Fruit fly (Drosophila melanogaster) whole organism, prepupa: ENCODE results near the gene CG14662.

Experiments
- CG6808 ChIP-seq: fragments of 200-800 bp; sonication (Bioruptor generic); optimal IDR thresholded peaks from 3 replicates; lab custom pipeline; 2017; ENCODE audit warnings: missing biosample characterization, missing genetic modification characterization, mild to moderate bottlenecking, moderate library complexity, missing genetic modification reagents
- Ets21C ChIP-seq: fragments of 200-800 bp; sonication (Bioruptor generic); optimal IDR thresholded peaks from 3 replicates; lab custom pipeline; 2016; ENCODE audit warnings: missing biosample characterization, missing genetic modification characterization
- lz ChIP-seq: fragments of 200-800 bp; sonication (Bioruptor generic); optimal IDR thresholded peaks from 3 replicates; lab custom pipeline; 2016; ENCODE audit warnings: missing biosample characterization, missing genetic modification characterization

DNA sequence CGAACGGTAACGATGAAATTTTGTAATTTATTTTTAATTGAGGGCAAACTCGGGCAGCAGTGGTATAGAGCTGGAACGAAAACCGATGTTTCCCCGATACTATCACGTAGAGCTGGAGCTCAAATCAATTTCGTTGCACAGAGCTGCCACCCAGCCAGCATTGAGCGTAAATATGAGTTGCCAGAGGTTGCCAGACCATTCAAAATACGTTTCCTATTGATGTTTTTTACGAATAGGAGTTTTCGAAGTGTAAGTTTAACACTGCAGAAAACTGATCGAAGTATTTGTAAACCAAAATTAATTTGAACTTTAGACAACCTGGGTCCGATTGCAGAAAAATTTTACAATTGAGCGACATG is 31.5 kb downstream of the CG14662 start, which contains the start of gene Ubc6:
- TF ChIP-seq CG6808 (GFP tag; lab: Kevin White, UChicago) (no peak), Ets21C (GFP tag; lab: Kevin White, UChicago) (peak; percentile 60), lz (GFP tag; lab: Kevin White, UChicago) (peak; percentile 67)
